Worm (Caenorhabditis elegans) whole organism, early embryonic: Measurements from ENCODE around the gene mrpl-22.

ENCODE experiments used
- B0310.2 ChIP-seq: sonication (generic microtip); optimal IDR thresholded peaks from 2 replicates; lab custom pipeline; 2016; ENCODE audit warnings: mild to moderate bottlenecking, missing genetic modification characterization, missing compliant biosample characterization
- F13C5.2 ChIP-seq: sonication (generic microtip); optimal IDR thresholded peaks from 2 replicates; lab custom pipeline; 2017; ENCODE audit warnings: mild to moderate bottlenecking, missing genetic modification characterization, inconsistent platforms, missing compliant biosample characterization
- aly-1 ChIP-seq: sonication (generic microtip); optimal IDR thresholded peaks from 2 replicates; lab custom pipeline; 2016; ENCODE audit warnings: missing genetic modification characterization, missing compliant biosample characterization
- ama-1 ChIP-seq: fragments of 150-350 bp; optimal IDR thresholded peaks from 2 replicates; lab custom pipeline; 2014
- ceh-13 ChIP-seq: fragments of 200-800 bp; sonication (Bioruptor generic); optimal IDR thresholded peaks from 2 replicates; lab custom pipeline; 2018; ENCODE audit warnings: mild to moderate bottlenecking, missing genetic modification characterization, missing compliant biosample characterization
- ceh-36 ChIP-seq: sonication (generic microtip); optimal IDR thresholded peaks from 2 replicates; lab custom pipeline; 2016; ENCODE audit warnings: missing genetic modification characterization, inconsistent platforms, missing compliant biosample characterization
- ets-7 ChIP-seq: sonication (generic microtip); optimal IDR thresholded peaks from 2 replicates; lab custom pipeline; 2016; ENCODE audit warnings: missing genotype, missing genetic modification characterization, missing compliant biosample characterization
- flt-1 ChIP-seq: fragments of 200-800 bp; sonication (Bioruptor generic); IDR thresholded peaks from 2 replicates; pipeline ENCODE4 v1.3.6; 2022; ENCODE audit warnings: missing genetic modification characterization, missing compliant biosample characterization
- hmbx-1 ChIP-seq: sonication (generic microtip); optimal IDR thresholded peaks from 2 replicates; lab custom pipeline; 2016; ENCODE audit warnings: mild to moderate bottlenecking, missing genetic modification characterization, missing compliant biosample characterization
- hmg-4 ChIP-seq: fragments of 200-800 bp; sonication (Bioruptor generic); optimal IDR thresholded peaks from 2 replicates; lab custom pipeline; 2018; ENCODE audit warnings: mild to moderate bottlenecking, missing genetic modification characterization, missing compliant biosample characterization
- hnd-1 ChIP-seq: sonication (generic microtip); optimal IDR thresholded peaks from 2 replicates; lab custom pipeline; 2016; ENCODE audit warnings: missing genetic modification characterization, missing compliant biosample characterization
- pes-1 ChIP-seq: fragments of 200-800 bp; sonication (Bioruptor generic); IDR thresholded peaks from 2 replicates; pipeline ENCODE4 v1.3.6; 2022; ENCODE audit warnings: missing genetic modification reagents, missing genetic modification characterization, missing compliant biosample characterization
- scrt-1 ChIP-seq: fragments of 200-800 bp; sonication (Bioruptor generic); IDR thresholded peaks from 2 replicates; pipeline ENCODE4 v1.3.6; 2022; ENCODE audit warnings: missing genetic modification characterization, missing compliant biosample characterization
- sea-1 ChIP-seq: fragments of 200-800 bp; sonication (Bioruptor generic); conservative IDR thresholded peaks from 2 replicates; pipeline ENCODE4 v1.3.6; 2022; ENCODE audit warnings: missing genetic modification characterization, missing compliant biosample characterization
- tbx-11 ChIP-seq: fragments of 200-800 bp; sonication (Bioruptor generic); IDR thresholded peaks from 2 replicates; pipeline ENCODE4 v1.3.6; 2022; ENCODE audit warnings: missing genetic modification characterization, missing compliant biosample characterization
- tbx-37 ChIP-seq: fragments of 200-800 bp; sonication (Bioruptor generic); conservative IDR thresholded peaks from 2 replicates; pipeline ENCODE4 v1.3.6; 2022; ENCODE audit warnings: missing genetic modification reagents, missing genetic modification characterization, missing compliant biosample characterization
- tra-4 ChIP-seq: sonication (generic microtip); optimal IDR thresholded peaks from 2 replicates; lab custom pipeline; 2017; ENCODE audit warnings: missing genetic modification characterization, missing compliant biosample characterization

mrpl-22 gene

DNA sequence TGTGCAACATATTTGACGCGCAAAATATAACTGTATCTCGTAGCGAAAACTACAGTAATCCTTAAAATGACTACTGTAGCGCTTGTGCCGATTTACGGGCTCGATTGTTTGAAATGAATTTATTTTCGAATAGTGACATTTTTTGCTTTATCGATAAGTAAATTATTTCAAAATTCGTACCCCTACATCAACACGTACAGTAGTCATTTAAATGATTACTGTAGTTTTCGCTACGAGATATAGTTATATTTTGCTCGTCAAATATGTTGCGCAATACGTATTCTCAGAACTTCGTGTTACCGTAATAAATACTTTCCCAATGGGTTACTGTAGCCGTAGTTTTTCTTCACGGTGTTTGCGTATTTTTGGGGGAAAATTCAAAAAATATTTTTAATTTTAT lies 37.6 kb downstream of the mrpl-22 start:
- no peak for TF ChIP-seq F13C5.2 (tag; lab: Kevin White, UChicago)
- TF ChIP-seq tbx-37: no peak
- TF ChIP-seq pes-1 (GFP tag; lab: Robert Waterston, UW): no peak
- no peak for TF ChIP-seq hnd-1 (tag; lab: Kevin White, UChicago)
- no peak for TF ChIP-seq aly-1 (tag; lab: Kevin White, UChicago)
- TF ChIP-seq ceh-13 (GFP tag; lab: Kevin White, UChicago): no peak

DNA sequence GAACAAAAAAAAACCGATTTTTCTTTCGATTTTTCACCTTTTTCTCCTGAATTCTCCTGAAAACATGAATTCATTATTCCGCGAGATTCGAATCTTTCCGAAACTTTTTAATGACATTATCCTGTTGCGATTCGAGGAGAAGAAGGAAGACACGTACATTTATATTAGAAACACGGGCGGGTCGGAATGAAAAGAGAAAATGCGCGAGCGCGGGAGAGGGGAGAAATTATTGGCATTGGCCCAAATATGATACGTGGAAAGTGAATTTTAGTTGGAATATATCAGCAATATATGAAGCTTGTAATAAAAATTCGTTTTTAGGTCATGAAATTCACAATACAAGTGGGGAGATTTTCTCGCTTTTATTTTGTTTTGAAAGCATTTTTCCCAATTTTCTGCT lies 38.2 kb downstream of the mrpl-22 start:
- TF ChIP-seq hmg-4: no peak

DNA sequence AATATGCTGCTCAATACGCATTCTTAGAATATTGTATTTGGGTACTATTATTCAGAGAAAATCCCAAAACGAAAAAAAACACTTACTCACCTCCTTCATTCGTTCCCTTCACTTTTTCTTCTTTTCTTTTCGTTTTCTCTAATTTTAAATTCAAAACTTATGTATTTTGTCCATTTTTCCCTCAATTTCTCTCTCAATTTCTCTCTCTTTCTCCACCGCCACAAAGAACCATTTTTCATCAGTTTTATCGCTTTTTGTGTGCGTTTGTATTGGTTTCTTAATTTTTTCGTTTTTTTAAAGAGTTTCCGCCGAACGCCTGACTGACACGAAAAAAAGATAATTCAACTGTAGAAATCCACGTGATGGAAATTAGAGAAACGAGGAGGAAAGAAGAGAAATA lies 39.5 kb downstream of the mrpl-22 start, which contains the start of gene cnt-2:
Gene cnt-2 (plus strand): TSS at position 301 of the 400 bp plus-strand sequence.
- TF ChIP-seq ets-7: no peak
- TF ChIP-seq pes-1 (GFP tag; lab: Robert Waterston, UW): no peak
- TF ChIP-seq tbx-11 (GFP tag; lab: Robert Waterston, UW): no peak
- TF ChIP-seq B0310.2 (tag; lab: Kevin White, UChicago): no peak
- TF ChIP-seq scrt-1 (GFP tag; lab: Robert Waterston, UW): no peak
- no peak for TF ChIP-seq tra-4 (tag; lab: Kevin White, UChicago)
- no peak for TF ChIP-seq hmg-4
- TF ChIP-seq hnd-1 (tag; lab: Kevin White, UChicago): no peak
- TF ChIP-seq tbx-37: no peak
- TF ChIP-seq aly-1 (tag; lab: Kevin White, UChicago): no peak
- TF ChIP-seq sea-1 (GFP tag; lab: Robert Waterston, UW): no peak
- no peak for TF ChIP-seq hmbx-1
- no peak for TF ChIP-seq ceh-13 (GFP tag; lab: Kevin White, UChicago)
- TF ChIP-seq ceh-36 (tag; lab: Kevin White, UChicago): no peak
- TF ChIP-seq flt-1 (GFP tag; lab: Robert Waterston, UW): no peak

DNA sequence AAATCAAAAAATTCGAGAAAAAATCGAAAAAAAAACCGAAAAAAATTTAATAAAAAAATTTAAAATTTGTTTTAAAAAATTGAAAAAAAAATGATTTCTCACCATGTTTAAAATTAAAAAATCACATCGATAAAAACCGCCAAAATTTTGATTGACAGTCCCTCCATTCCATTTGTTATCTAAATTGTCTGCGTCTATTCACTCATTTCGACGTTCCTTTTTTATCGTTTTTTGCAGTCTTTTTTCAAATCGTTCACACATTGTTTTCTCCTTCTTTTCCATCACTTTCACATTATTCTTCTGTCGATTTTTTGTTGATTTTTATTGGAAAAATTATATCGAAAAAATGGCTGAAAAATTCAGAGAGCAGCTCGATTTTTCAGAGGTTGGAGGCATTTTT lies 40.8 kb downstream of the mrpl-22 start:
- TF ChIP-seq pes-1 (GFP tag; lab: Robert Waterston, UW) (no peak), ama-1 (lab: Kevin White, UChicago) (no peak), aly-1 (tag; lab: Kevin White, UChicago) (no peak), ceh-13 (GFP tag; lab: Kevin White, UChicago) (no peak), tra-4 (tag; lab: Kevin White, UChicago) (no peak), ets-7 (no peak), hmg-4 (no peak), F13C5.2 (tag; lab: Kevin White, UChicago) (no peak), tbx-37 (no peak), ceh-36 (tag; lab: Kevin White, UChicago) (no peak), hmbx-1 (no peak), B0310.2 (tag; lab: Kevin White, UChicago) (no peak), flt-1 (GFP tag; lab: Robert Waterston, UW) (no peak), hnd-1 (tag; lab: Kevin White, UChicago) (no peak), sea-1 (GFP tag; lab: Robert Waterston, UW) (no peak), scrt-1 (GFP tag; lab: Robert Waterston, UW) (no peak), tbx-11 (GFP tag; lab: Robert Waterston, UW) (no peak)

DNA sequence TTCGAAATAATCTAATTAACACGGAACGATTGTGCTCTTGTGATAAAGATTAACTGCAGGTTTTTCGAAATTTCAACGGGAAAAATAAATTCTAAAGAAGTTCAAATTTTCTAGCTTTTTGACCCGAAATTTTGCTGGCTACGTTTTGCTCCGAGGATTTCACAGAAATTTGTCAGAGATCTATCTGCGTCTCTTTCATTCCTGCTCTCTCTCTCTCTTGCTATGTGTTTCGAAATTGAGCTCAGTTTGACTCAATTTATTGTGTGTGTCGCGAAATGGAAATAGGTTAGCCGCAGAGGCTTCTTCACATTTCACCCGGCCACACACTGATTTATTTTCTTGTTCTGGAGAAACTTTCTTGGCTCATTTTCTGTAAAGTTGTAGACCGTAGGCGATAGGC lies 42.4 kb downstream of the mrpl-22 start:
- TF ChIP-seq B0310.2 (tag; lab: Kevin White, UChicago) (no peak), ceh-13 (GFP tag; lab: Kevin White, UChicago) (no peak), ama-1 (lab: Kevin White, UChicago) (no peak), sea-1 (GFP tag; lab: Robert Waterston, UW) (no peak), tbx-37 (no peak), pes-1 (GFP tag; lab: Robert Waterston, UW) (no peak), hnd-1 (tag; lab: Kevin White, UChicago) (no peak), scrt-1 (GFP tag; lab: Robert Waterston, UW) (no peak), aly-1 (tag; lab: Kevin White, UChicago) (no peak), flt-1 (GFP tag; lab: Robert Waterston, UW) (no peak), F13C5.2 (tag; lab: Kevin White, UChicago) (no peak)

DNA sequence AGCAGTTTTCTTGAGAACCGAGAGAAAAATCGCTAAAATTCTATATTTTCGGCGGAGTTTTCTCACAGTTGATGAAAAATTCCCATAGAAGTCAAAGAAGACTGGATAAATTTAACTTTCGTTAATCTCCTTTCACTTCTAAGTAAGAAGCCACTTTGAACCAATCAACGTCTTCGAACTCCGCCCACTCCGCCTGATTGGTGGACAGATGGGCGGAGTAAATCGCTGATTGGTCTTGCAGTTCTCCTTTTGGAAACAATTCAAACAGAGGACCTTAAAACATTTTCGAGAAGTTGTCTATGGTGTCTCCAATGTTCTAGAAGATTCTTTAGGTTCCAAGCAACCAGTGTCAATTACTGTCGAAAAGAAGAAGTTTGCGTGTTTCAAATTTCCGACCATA lies 43.1 kb downstream of the mrpl-22 start:
- TF ChIP-seq ceh-13 (GFP tag; lab: Kevin White, UChicago) (no peak), tbx-37 (no peak), hnd-1 (tag; lab: Kevin White, UChicago) (no peak), scrt-1 (GFP tag; lab: Robert Waterston, UW) (no peak), flt-1 (GFP tag; lab: Robert Waterston, UW) (no peak), aly-1 (tag; lab: Kevin White, UChicago) (no peak), B0310.2 (tag; lab: Kevin White, UChicago) (no peak), hmg-4 (no peak), F13C5.2 (tag; lab: Kevin White, UChicago) (no peak), hmbx-1 (no peak), ama-1 (lab: Kevin White, UChicago) (no peak), ets-7 (no peak)

DNA sequence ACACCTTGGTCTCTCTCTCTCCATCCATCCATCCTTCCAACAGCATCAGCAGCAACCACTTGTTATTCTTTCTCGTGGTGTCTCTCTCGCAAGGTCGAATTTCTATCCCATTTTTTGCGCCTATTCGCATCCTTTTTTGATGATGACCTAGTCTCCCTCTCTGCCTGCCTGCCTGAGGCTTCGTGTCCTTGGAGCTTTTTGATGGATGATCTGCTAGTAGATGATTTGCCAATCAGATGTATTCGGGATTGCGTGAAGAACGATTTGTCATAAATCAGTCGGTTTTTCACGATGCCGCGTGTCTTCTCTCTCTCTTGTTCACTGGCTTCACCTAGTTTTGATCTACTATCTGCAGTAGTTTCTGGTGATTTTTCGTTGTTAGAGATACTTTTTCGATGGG lies 46.0 kb downstream of the mrpl-22 start:
- no peak for TF ChIP-seq tra-4 (tag; lab: Kevin White, UChicago)
- no peak for TF ChIP-seq scrt-1 (GFP tag; lab: Robert Waterston, UW)
- TF ChIP-seq sea-1 (GFP tag; lab: Robert Waterston, UW): no peak
- TF ChIP-seq F13C5.2 (tag; lab: Kevin White, UChicago): no peak
- no peak for TF ChIP-seq tbx-11 (GFP tag; lab: Robert Waterston, UW)
- no peak for TF ChIP-seq pes-1 (GFP tag; lab: Robert Waterston, UW)
- TF ChIP-seq hmg-4: no peak
- no peak for TF ChIP-seq ceh-36 (tag; lab: Kevin White, UChicago)
- no peak for TF ChIP-seq ceh-13 (GFP tag; lab: Kevin White, UChicago)
- TF ChIP-seq tbx-37: no peak
- TF ChIP-seq hmbx-1: no peak
- TF ChIP-seq aly-1 (tag; lab: Kevin White, UChicago): no peak
- no peak for TF ChIP-seq ama-1 (lab: Kevin White, UChicago)
- TF ChIP-seq flt-1 (GFP tag; lab: Robert Waterston, UW): no peak
- TF ChIP-seq hnd-1 (tag; lab: Kevin White, UChicago): no peak
- TF ChIP-seq ets-7: no peak
- no peak for TF ChIP-seq B0310.2 (tag; lab: Kevin White, UChicago)
